Worm (Caenorhabditis elegans): ENCODE data around the gene Y54E2A.7.

The Y54E2A.7 gene

ce11 chrII:14820460-14820859 lies 47.7 kb upstream of the Y54E2A.7 start:
- no peak for TF ChIP-seq mbf-1 (tag; optimal IDR thresholded peaks at IDR 0.05)
- TF ChIP-seq fos-1 (tag; optimal IDR thresholded peaks at IDR 0.05): peak; percentile 54
- no peak for TF ChIP-seq elt-1 (tag; optimal IDR thresholded peaks at IDR 0.05)
- no peak for TF ChIP-seq unc-39 (tag; optimal IDR thresholded peaks at IDR 0.05)
- TF ChIP-seq C34F6.9 (tag; optimal IDR thresholded peaks at IDR 0.05): peak; percentile 13
- TF ChIP-seq nhr-77 (tag; optimal IDR thresholded peaks at IDR 0.05): no peak
- no peak for TF ChIP-seq egl-27 (tag; optimal IDR thresholded peaks at IDR 0.05)
- no peak for TF ChIP-seq R02D3.7 (tag; optimal IDR thresholded peaks at IDR 0.05)
- no peak for TF ChIP-seq lin-13 (GFP tag; optimal IDR thresholded peaks at IDR 0.05)
- no peak for TF ChIP-seq ztf-4 (tag; optimal IDR thresholded peaks at IDR 0.05)
- TF ChIP-seq nhr-21 (tag; optimal IDR thresholded peaks at IDR 0.05): peak; percentile 5
- no peak for TF ChIP-seq Y55F3AM.14 (GFP tag; optimal IDR thresholded peaks at IDR 0.05)
- TF ChIP-seq unc-55 (GFP tag; optimal IDR thresholded peaks at IDR 0.05): no peak
- TF ChIP-seq sem-4 (tag; optimal IDR thresholded peaks at IDR 0.05): no peak
- no peak for TF ChIP-seq ceh-16 (tag; optimal IDR thresholded peaks at IDR 0.05)
- TF ChIP-seq blmp-1 (tag; optimal IDR thresholded peaks at IDR 0.05; ENCODE audit: insufficient read depth): no peak
- TF ChIP-seq nhr-23 (tag; optimal IDR thresholded peaks at IDR 0.05): no peak
- TF ChIP-seq F13H6.1 (tag; optimal IDR thresholded peaks at IDR 0.05): no peak

ce11 chrII:14819258-14819985 lies 46.6 kb upstream of the Y54E2A.7 start:
- TF ChIP-seq fos-1 (tag; optimal IDR thresholded peaks at IDR 0.05) (peak; percentile 11), nhr-129 (tag; optimal IDR thresholded peaks at IDR 0.05) (no peak)

- TF ChIP-seq peb-1 (tag; optimal IDR thresholded peaks at IDR 0.05): no peak
- peak; percentile 54 for TF ChIP-seq elt-1 (tag; optimal IDR thresholded peaks at IDR 0.05)
These were observed 45.6 kb upstream of the Y54E2A.7 start, which contains the start of gene nhr-61 for ce11 chrII:14818376-14818775. nhr-61 (minus strand) TSS chrII:14818543.

- TF ChIP-seq ceh-16 (tag; optimal IDR thresholded peaks at IDR 0.05) (no peak), ama-1 (optimal IDR thresholded peaks at IDR 0.05) (no peak), mab-5 (tag; optimal IDR thresholded peaks at IDR 0.05) (no peak), nhr-77 (tag; optimal IDR thresholded peaks at IDR 0.05) (no peak), lin-11 (tag; optimal IDR thresholded peaks at IDR 0.05) (no peak), egl-27 (tag; optimal IDR thresholded peaks at IDR 0.05) (no peak), nhr-23 (tag; optimal IDR thresholded peaks at IDR 0.05) (no peak), Y55F3AM.14 (GFP tag; optimal IDR thresholded peaks at IDR 0.05) (no peak), elt-1 (tag; optimal IDR thresholded peaks at IDR 0.05) (no peak)
These were observed 43.3 kb upstream of the Y54E2A.7 start for ce11 chrII:14816086-14816485.

ce11 chrII:14814894-14815568 lies 42.2 kb upstream of the Y54E2A.7 start, which contains the start of gene W01D2.1:
W01D2.1 (plus strand) TSS chrII:14815518.
- TF ChIP-seq nhr-237 (tag; optimal IDR thresholded peaks at IDR 0.05) (no peak), aly-2 (tag; optimal IDR thresholded peaks at IDR 0.05) (no peak), nhr-77 (tag; optimal IDR thresholded peaks at IDR 0.05) (no peak), fos-1 (tag; optimal IDR thresholded peaks at IDR 0.05) (peak; percentile 27), sma-3 (GFP tag; optimal IDR thresholded peaks at IDR 0.05) (peak; percentile 35), sem-4 (tag; optimal IDR thresholded peaks at IDR 0.05) (peak; percentile 36), alr-1 (tag; optimal IDR thresholded peaks at IDR 0.05) (no peak), F13H6.1 (tag; optimal IDR thresholded peaks at IDR 0.05) (peak; percentile 26), mab-5 (tag; optimal IDR thresholded peaks at IDR 0.05) (peak; percentile 23), nhr-25 (tag; optimal IDR thresholded peaks at IDR 0.05) (peak; percentile 62), blmp-1 (tag; optimal IDR thresholded peaks at IDR 0.05; ENCODE audit: insufficient read depth) (peak; percentile 21), nhr-21 (tag; optimal IDR thresholded peaks at IDR 0.05) (peak; percentile 61), sma-9 (GFP tag; optimal IDR thresholded peaks at IDR 0.05) (peak; percentile 39), sma-9 (tag; optimal IDR thresholded peaks at IDR 0.05) (no peak), unc-55 (GFP tag; optimal IDR thresholded peaks at IDR 0.05) (peak; percentile 95), nhr-129 (tag; optimal IDR thresholded peaks at IDR 0.05) (peak; percentile 70), mdl-1 (tag; optimal IDR thresholded peaks at IDR 0.05) (no peak), ztf-4 (tag; optimal IDR thresholded peaks at IDR 0.05) (peak; percentile 48), C34F6.9 (tag; optimal IDR thresholded peaks at IDR 0.05) (peak; percentile 80), lin-13 (GFP tag; optimal IDR thresholded peaks at IDR 0.05) (peak; percentile 52), gmeb-1 (tag; optimal IDR thresholded peaks at IDR 0.05) (peak; percentile 88), dmd-4 (tag; optimal IDR thresholded peaks at IDR 0.05) (no peak), zag-1 (tag; optimal IDR thresholded peaks at IDR 0.05) (peak; percentile 26), lin-11 (tag; optimal IDR thresholded peaks at IDR 0.05) (peak; percentile 46), nhr-12 (tag; optimal IDR thresholded peaks at IDR 0.05) (no peak), elt-1 (tag; optimal IDR thresholded peaks at IDR 0.05) (no peak), crh-2 (tag; optimal IDR thresholded peaks at IDR 0.05) (peak; percentile 73), ama-1 (optimal IDR thresholded peaks at IDR 0.05) (peak; percentile 7), snpc-4 (tag; optimal IDR thresholded peaks at IDR 0.05) (peak; percentile 77), lsy-2 (tag; optimal IDR thresholded peaks at IDR 0.05) (peak; percentile 47 to 86), nhr-6 (tag; optimal IDR thresholded peaks at IDR 0.05) (peak; percentile 36)
